Worm (Caenorhabditis elegans): ENCODE results near the gene Y62H9A.4.

Y62H9A.4 gene

DNA sequence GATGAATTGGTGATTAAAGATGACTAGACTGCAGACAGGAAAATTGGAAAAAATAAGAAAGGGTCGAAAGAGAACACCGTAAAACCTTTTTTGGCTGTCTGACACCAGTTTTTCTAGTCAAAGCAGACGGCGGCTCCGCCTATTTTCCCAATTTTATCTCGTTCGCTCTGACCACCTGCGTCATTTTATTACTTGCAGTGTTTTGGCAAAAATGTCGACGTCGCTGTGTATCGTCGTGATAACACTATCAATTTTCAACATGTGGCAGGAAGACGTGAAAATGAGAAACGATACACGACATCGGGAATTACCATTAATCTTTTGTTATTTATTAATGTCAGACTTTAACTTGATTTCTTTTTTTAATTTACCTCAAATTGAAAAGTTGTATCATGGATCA, 30.1 kb downstream of the Y62H9A.4 start, which contains the start of gene Y62H9A.15:
Gene Y62H9A.15 (minus strand): TSS at position 100 of the 400 bp plus-strand sequence.
- TF ChIP-seq klf-2 (GFP tag; conservative IDR thresholded peaks at IDR 0.05) (no peak), ztf-23 (GFP tag; IDR thresholded peaks at IDR 0.05) (no peak), tab-1 (GFP tag; IDR thresholded peaks at IDR 0.05) (no peak), T22C8.4 (GFP tag; IDR thresholded peaks at IDR 0.05) (no peak), cog-1 (tag; optimal IDR thresholded peaks at IDR 0.05) (no peak), ztf-29 (GFP tag; IDR thresholded peaks at IDR 0.05) (no peak), med-1 (GFP tag; optimal IDR thresholded peaks at IDR 0.05; ENCODE audit: insufficient read depth) (no peak)

DNA sequence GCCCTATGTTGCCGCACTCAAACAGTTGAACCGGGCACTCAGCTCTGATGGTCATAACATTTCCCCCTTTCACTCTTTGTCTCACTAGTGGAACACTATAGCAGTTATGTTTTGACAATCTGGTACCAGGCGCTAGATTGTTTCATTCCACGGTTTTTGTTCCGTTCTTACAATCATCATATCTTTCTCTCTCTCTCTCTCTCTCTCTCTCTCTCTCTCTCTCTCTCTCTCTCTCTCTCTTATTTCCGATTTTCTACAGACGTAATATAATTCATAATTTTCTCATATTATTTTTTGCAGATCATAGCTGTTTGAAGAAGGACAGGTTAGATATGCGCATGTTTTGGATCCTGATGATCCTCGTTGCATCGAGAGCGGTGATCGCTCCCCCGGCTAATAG, 33.9 kb downstream of the Y62H9A.4 start, which contains the start of gene Y62H9A.12:
Gene Y62H9A.12 (plus strand): TSS at position 301 of the 400 bp plus-strand sequence.
- TF ChIP-seq tab-1 (GFP tag; IDR thresholded peaks at IDR 0.05) (no peak), cog-1 (tag; optimal IDR thresholded peaks at IDR 0.05) (no peak), T22C8.4 (GFP tag; IDR thresholded peaks at IDR 0.05) (no peak), ztf-29 (GFP tag; IDR thresholded peaks at IDR 0.05) (no peak), klf-2 (GFP tag; conservative IDR thresholded peaks at IDR 0.05) (no peak)

DNA sequence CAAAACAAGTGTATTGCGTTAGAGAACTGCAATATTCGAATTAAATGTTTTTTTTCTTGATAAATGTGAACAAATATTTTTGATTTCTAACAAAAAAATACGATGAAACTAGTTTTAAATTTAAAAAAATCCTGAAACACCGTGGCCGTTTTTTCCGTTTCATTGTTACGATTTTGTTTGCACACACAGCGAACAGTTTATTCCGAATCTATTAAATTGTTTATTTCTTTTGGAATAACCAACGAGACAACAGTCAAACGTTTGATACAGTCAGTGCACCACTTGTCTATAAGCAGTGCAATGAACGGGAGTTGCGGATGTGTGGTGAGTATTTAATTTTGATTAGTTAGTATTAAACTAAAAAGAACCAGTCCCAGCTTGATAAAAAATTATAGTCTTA, 36.8 kb downstream of the Y62H9A.4 start, which contains the start of gene Y62H9A.13:
Gene Y62H9A.13 (plus strand): TSS at position 301 of the 400 bp plus-strand sequence.
- TF ChIP-seq tab-1 (GFP tag; IDR thresholded peaks at IDR 0.05) (no peak), T22C8.4 (GFP tag; IDR thresholded peaks at IDR 0.05) (no peak), cog-1 (tag; optimal IDR thresholded peaks at IDR 0.05) (no peak), med-1 (GFP tag; optimal IDR thresholded peaks at IDR 0.05; ENCODE audit: insufficient read depth) (no peak), klf-2 (GFP tag; conservative IDR thresholded peaks at IDR 0.05) (no peak), ref-1 (GFP tag; conservative IDR thresholded peaks at IDR 0.05) (no peak), ztf-29 (GFP tag; IDR thresholded peaks at IDR 0.05) (no peak), ztf-23 (GFP tag; IDR thresholded peaks at IDR 0.05) (no peak), flt-1 (GFP tag; IDR thresholded peaks at IDR 0.05) (no peak)

DNA sequence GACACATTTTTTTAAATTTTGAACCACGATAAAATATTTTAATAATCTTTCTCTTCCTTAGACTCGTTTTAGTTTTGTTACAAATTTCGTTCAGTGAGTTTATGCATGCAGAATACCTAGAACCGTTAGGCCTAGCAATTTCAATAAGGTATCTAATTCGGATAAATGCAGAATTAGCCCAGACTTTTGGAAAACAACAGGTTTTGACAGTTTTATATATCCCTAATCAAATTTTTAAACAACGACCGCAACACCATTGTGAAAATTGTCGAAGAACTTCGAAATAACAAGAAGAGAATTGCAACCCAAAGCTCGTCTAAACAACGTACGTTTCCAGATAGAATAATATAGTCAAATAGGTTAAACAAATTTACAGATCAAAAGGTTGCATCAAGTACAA, 38.1 kb downstream of the Y62H9A.4 start, which contains the start of gene Y62H9A.16:
Gene Y62H9A.16 (plus strand): TSS at position 301 of the 400 bp plus-strand sequence.
- TF ChIP-seq ztf-29 (GFP tag; IDR thresholded peaks at IDR 0.05) (no peak), med-1 (GFP tag; optimal IDR thresholded peaks at IDR 0.05; ENCODE audit: insufficient read depth) (no peak), ref-1 (GFP tag; conservative IDR thresholded peaks at IDR 0.05) (no peak), klf-2 (GFP tag; conservative IDR thresholded peaks at IDR 0.05) (no peak), ztf-23 (GFP tag; IDR thresholded peaks at IDR 0.05) (no peak), cog-1 (tag; optimal IDR thresholded peaks at IDR 0.05) (no peak), flt-1 (GFP tag; IDR thresholded peaks at IDR 0.05) (no peak), tab-1 (GFP tag; IDR thresholded peaks at IDR 0.05) (no peak), T22C8.4 (GFP tag; IDR thresholded peaks at IDR 0.05) (no peak)

DNA sequence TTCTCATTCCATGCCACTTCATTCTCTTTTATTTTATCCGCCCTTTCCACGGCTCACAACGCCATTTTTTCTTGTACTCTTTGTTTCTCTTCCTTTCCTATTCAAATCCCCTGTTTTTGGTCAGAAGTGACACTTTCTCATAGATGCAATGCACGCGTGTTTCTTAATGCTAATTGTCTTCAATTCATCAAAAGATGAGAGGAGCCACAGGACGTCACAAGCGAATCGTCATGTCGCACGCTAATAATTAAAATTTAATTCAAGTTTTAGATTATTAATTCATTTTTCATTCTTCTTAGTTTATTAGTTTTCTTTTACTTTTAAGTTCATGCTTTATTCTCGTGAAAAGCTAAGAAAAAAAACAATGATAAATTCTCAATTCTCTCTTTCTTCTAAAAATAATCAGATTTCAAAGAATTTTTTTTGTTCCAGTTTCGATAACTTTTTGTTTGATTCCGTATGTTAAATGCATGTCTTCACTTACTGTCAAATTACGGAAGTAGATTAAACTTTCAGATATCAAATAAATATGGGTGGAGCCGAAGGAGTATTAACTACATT, 40.9 kb downstream of the Y62H9A.4 start, which contains the start of gene Y62H9A.14:
Gene Y62H9A.14 (plus strand): TSS at position 511 of the 561 bp plus-strand sequence.
- TF ChIP-seq med-1 (GFP tag; optimal IDR thresholded peaks at IDR 0.05; ENCODE audit: insufficient read depth) (no peak), ztf-29 (GFP tag; IDR thresholded peaks at IDR 0.05) (no peak), ref-1 (GFP tag; conservative IDR thresholded peaks at IDR 0.05) (no peak), klf-2 (GFP tag; conservative IDR thresholded peaks at IDR 0.05) (no peak), ztf-23 (GFP tag; IDR thresholded peaks at IDR 0.05) (no peak), T22C8.4 (GFP tag; IDR thresholded peaks at IDR 0.05) (no peak), cog-1 (tag; optimal IDR thresholded peaks at IDR 0.05) (no peak), tab-1 (GFP tag; IDR thresholded peaks at IDR 0.05) (no peak), flt-1 (GFP tag; IDR thresholded peaks at IDR 0.05) (no peak)

DNA sequence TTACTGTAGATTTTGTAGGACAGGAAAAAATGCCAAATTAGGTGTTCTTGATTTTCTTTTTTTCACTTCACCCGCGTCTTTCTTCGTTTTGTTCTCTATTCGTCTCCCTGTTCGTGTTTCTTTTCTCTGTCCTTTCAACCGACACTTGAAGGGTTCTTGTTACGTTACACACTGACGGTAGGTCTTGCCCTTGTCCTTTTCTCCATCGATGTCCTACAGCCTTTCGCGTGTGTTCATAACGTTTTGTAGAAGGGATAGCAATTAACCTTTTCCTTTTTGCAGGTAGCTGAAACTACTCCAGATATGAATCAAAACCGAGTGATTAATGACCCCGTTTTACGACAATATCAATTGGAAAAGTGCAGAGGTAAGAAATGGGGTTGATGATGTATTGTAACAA, 44.2 kb downstream of the Y62H9A.4 start, which contains the start of gene F55G7.1:
Gene F55G7.1 (plus strand): TSS at position 276 of the 400 bp plus-strand sequence.
- TF ChIP-seq flt-1 (GFP tag; IDR thresholded peaks at IDR 0.05) (no peak), T22C8.4 (GFP tag; IDR thresholded peaks at IDR 0.05) (no peak), ztf-29 (GFP tag; IDR thresholded peaks at IDR 0.05) (no peak), klf-2 (GFP tag; conservative IDR thresholded peaks at IDR 0.05) (no peak), ref-1 (GFP tag; conservative IDR thresholded peaks at IDR 0.05) (no peak), tab-1 (GFP tag; IDR thresholded peaks at IDR 0.05) (no peak), ztf-23 (GFP tag; IDR thresholded peaks at IDR 0.05) (no peak), med-1 (GFP tag; optimal IDR thresholded peaks at IDR 0.05; ENCODE audit: insufficient read depth) (no peak), cog-1 (tag; optimal IDR thresholded peaks at IDR 0.05) (no peak)

DNA sequence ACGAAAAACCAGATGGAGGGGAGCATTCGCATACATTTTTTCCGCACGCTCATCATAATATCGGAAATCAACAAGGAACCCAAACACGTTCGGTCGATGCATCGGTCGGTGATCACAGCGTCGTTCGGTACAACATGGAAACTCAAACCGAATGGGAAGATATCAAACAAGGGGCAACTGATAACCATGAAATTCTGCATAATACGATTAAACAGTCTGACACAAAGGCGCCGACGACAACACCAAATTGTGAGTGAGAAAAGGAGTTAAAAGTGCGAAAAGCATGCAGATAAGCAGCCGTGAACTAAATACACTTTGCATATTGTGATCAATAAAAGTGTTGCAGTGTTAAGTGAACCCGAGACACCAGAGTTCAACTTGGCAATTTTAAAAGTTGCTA, 45.3 kb downstream of the Y62H9A.4 start:
- TF ChIP-seq ztf-23 (GFP tag; IDR thresholded peaks at IDR 0.05) (no peak), flt-1 (GFP tag; IDR thresholded peaks at IDR 0.05) (no peak), klf-2 (GFP tag; conservative IDR thresholded peaks at IDR 0.05) (no peak), T22C8.4 (GFP tag; IDR thresholded peaks at IDR 0.05) (no peak), med-1 (GFP tag; optimal IDR thresholded peaks at IDR 0.05; ENCODE audit: insufficient read depth) (no peak), cog-1 (tag; optimal IDR thresholded peaks at IDR 0.05) (no peak), ztf-29 (GFP tag; IDR thresholded peaks at IDR 0.05) (no peak), tab-1 (GFP tag; IDR thresholded peaks at IDR 0.05) (no peak), ref-1 (GFP tag; conservative IDR thresholded peaks at IDR 0.05) (no peak)

DNA sequence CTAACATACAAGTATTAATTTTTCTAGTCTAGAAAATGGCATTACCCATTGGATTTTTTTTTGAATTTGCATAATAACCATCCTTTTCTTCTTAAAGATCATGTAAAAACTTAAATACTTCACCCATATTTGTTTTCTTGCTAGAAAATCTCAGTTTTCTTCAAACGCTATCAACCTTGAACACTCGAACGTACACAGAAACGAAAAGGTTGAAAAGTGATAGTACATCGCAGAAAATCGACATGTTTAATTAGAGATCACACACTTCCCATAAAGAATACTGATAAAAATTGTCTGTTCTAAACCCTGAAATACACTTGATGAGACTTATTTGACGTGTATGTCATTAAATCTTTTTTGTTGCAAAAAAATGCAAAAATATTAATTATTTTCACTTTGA, 47.7 kb downstream of the Y62H9A.4 start, which contains the start of gene F55G7.4:
Gene F55G7.4 (plus strand): TSS at position 301 of the 400 bp plus-strand sequence.
- TF ChIP-seq klf-2 (GFP tag; conservative IDR thresholded peaks at IDR 0.05) = no peak
- no peak for TF ChIP-seq ztf-23 (GFP tag; IDR thresholded peaks at IDR 0.05)
- no peak for TF ChIP-seq flt-1 (GFP tag; IDR thresholded peaks at IDR 0.05)
- TF ChIP-seq ztf-29 (GFP tag; IDR thresholded peaks at IDR 0.05) = no peak
- no peak for TF ChIP-seq tab-1 (GFP tag; IDR thresholded peaks at IDR 0.05)
